Worm (Caenorhabditis elegans) whole organism, early embryonic: ENCODE results near the gene F42A9.11.

Experiments
- B0310.2 ChIP-seq: sonication (generic microtip); optimal IDR thresholded peaks from 2 replicates; lab custom pipeline; 2016; ENCODE audit warnings: mild to moderate bottlenecking, missing genetic modification characterization, missing compliant biosample characterization
- F13C5.2 ChIP-seq: sonication (generic microtip); optimal IDR thresholded peaks from 2 replicates; lab custom pipeline; 2017; ENCODE audit warnings: mild to moderate bottlenecking, missing genetic modification characterization, inconsistent platforms, missing compliant biosample characterization
- aly-1 ChIP-seq: sonication (generic microtip); optimal IDR thresholded peaks from 2 replicates; lab custom pipeline; 2016; ENCODE audit warnings: missing genetic modification characterization, missing compliant biosample characterization
- ama-1 ChIP-seq: fragments of 150-350 bp; optimal IDR thresholded peaks from 2 replicates; lab custom pipeline; 2014
- ceh-13 ChIP-seq: fragments of 200-800 bp; sonication (Bioruptor generic); optimal IDR thresholded peaks from 2 replicates; lab custom pipeline; 2018; ENCODE audit warnings: mild to moderate bottlenecking, missing genetic modification characterization, missing compliant biosample characterization
- ceh-36 ChIP-seq: sonication (generic microtip); optimal IDR thresholded peaks from 2 replicates; lab custom pipeline; 2016; ENCODE audit warnings: missing genetic modification characterization, inconsistent platforms, missing compliant biosample characterization
- ets-7 ChIP-seq: sonication (generic microtip); optimal IDR thresholded peaks from 2 replicates; lab custom pipeline; 2016; ENCODE audit warnings: missing genotype, missing genetic modification characterization, missing compliant biosample characterization
- flt-1 ChIP-seq: fragments of 200-800 bp; sonication (Bioruptor generic); IDR thresholded peaks from 2 replicates; pipeline ENCODE4 v1.3.6; 2022; ENCODE audit warnings: missing genetic modification characterization, missing compliant biosample characterization
- hmbx-1 ChIP-seq: sonication (generic microtip); optimal IDR thresholded peaks from 2 replicates; lab custom pipeline; 2016; ENCODE audit warnings: mild to moderate bottlenecking, missing genetic modification characterization, missing compliant biosample characterization
- hmg-4 ChIP-seq: fragments of 200-800 bp; sonication (Bioruptor generic); optimal IDR thresholded peaks from 2 replicates; lab custom pipeline; 2018; ENCODE audit warnings: mild to moderate bottlenecking, missing genetic modification characterization, missing compliant biosample characterization
- hnd-1 ChIP-seq: sonication (generic microtip); optimal IDR thresholded peaks from 2 replicates; lab custom pipeline; 2016; ENCODE audit warnings: missing genetic modification characterization, missing compliant biosample characterization
- pes-1 ChIP-seq: fragments of 200-800 bp; sonication (Bioruptor generic); IDR thresholded peaks from 2 replicates; pipeline ENCODE4 v1.3.6; 2022; ENCODE audit warnings: missing genetic modification reagents, missing genetic modification characterization, missing compliant biosample characterization
- scrt-1 ChIP-seq: fragments of 200-800 bp; sonication (Bioruptor generic); IDR thresholded peaks from 2 replicates; pipeline ENCODE4 v1.3.6; 2022; ENCODE audit warnings: missing genetic modification characterization, missing compliant biosample characterization
- sea-1 ChIP-seq: fragments of 200-800 bp; sonication (Bioruptor generic); conservative IDR thresholded peaks from 2 replicates; pipeline ENCODE4 v1.3.6; 2022; ENCODE audit warnings: missing genetic modification characterization, missing compliant biosample characterization
- tbx-11 ChIP-seq: fragments of 200-800 bp; sonication (Bioruptor generic); IDR thresholded peaks from 2 replicates; pipeline ENCODE4 v1.3.6; 2022; ENCODE audit warnings: missing genetic modification characterization, missing compliant biosample characterization
- tbx-37 ChIP-seq: fragments of 200-800 bp; sonication (Bioruptor generic); conservative IDR thresholded peaks from 2 replicates; pipeline ENCODE4 v1.3.6; 2022; ENCODE audit warnings: missing genetic modification reagents, missing genetic modification characterization, missing compliant biosample characterization
- tra-4 ChIP-seq: sonication (generic microtip); optimal IDR thresholded peaks from 2 replicates; lab custom pipeline; 2017; ENCODE audit warnings: missing genetic modification characterization, missing compliant biosample characterization

F42A9.11 gene

DNA sequence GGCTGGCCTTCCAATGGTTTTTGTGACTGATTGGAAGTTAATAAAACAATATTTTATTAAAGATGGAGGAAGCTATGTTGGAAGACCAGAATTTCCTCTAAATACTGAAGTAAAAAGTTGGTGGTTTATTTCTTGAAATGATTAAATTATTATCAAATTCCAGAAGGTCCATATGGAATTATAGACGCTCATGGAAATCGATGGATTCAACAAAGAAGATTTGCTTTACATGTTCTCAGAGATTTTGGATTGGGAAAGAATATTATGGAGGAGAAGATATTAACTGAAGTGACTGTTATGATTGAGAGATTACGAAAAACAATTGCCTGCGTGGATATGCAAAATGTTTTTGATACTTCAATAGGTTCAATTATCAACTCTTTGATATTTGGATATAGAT lies 12.1 kb upstream of the F42A9.11 start:
- TF ChIP-seq hmg-4 (no peak), ceh-13 (no peak), B0310.2 (no peak), hnd-1 (no peak), ama-1 (lab: Kevin White, UChicago) (no peak), tra-4 (no peak), pes-1 (GFP tag; lab: Robert Waterston, UW) (no peak), ets-7 (tag; lab: Kevin White, UChicago) (no peak), aly-1 (tag; lab: Kevin White, UChicago) (no peak), sea-1 (GFP tag; lab: Robert Waterston, UW) (no peak), tbx-37 (GFP tag; lab: Robert Waterston, UW) (no peak), ceh-36 (no peak), hmbx-1 (tag; lab: Kevin White, UChicago) (no peak)

DNA sequence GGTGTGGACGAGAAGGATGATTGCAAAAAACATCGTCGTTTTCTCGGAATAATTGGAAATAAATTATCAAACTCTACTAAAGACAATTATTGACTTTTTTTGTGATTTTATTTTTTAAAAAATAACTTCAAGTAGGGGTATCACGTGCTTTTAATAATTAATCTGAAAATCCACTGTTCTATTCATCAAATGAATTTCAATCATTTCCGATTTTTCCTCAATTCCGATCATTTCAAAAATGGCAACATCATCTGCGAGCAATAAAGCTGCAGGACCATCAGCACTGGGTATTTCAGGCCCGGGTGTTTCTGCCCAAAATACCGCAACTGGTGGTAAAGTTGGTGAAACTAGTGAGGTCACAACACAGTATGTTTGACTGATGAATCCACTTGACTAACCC lies 10.4 kb upstream of the F42A9.11 start, which contains the start of the genes F42A9.7 and F42A9.3:
Gene F42A9.7 (minus strand): TSS at position 101 of the 400 bp plus-strand sequence.
Gene F42A9.3 (plus strand): TSS at position 214 of the 400 bp plus-strand sequence.
- no peak for TF ChIP-seq aly-1 (tag; lab: Kevin White, UChicago)
- TF ChIP-seq tra-4, result no peak
- no peak for TF ChIP-seq ets-7 (tag; lab: Kevin White, UChicago)
- no peak for TF ChIP-seq pes-1 (GFP tag; lab: Robert Waterston, UW)
- TF ChIP-seq ceh-36, result no peak
- no peak for TF ChIP-seq tbx-37 (GFP tag; lab: Robert Waterston, UW)
- TF ChIP-seq ceh-13, result no peak
- no peak for TF ChIP-seq flt-1
- no peak for TF ChIP-seq B0310.2

DNA sequence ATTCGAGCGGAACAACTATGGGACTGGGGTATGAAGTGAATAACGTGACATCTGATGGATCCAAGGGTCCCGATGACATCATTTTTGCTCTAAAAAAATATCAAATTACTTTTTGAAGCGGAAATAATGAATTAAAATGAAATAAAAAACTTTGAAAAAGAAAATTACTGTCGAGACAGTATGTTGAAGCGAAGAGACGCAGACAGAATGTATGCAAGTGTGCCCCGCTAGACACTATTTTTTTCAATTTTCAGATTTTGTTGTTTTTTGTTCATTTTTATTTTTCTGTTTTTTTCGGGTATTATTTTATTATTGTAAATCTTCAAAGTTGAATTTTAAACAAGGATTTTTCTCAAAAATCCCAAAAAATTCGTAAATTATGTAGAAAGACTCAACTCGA lies 8.7 kb upstream of the F42A9.11 start, which contains the start of gene F42A9.8:
Gene F42A9.8 (minus strand): TSS at position 88 of the 400 bp plus-strand sequence.
- TF ChIP-seq scrt-1 (GFP tag; lab: Robert Waterston, UW) (no peak), B0310.2 (no peak), tbx-37 (GFP tag; lab: Robert Waterston, UW) (no peak), sea-1 (GFP tag; lab: Robert Waterston, UW) (no peak), flt-1 (no peak), ets-7 (tag; lab: Kevin White, UChicago) (no peak), hmg-4 (no peak), tbx-11 (GFP tag; lab: Robert Waterston, UW) (no peak), hnd-1 (no peak), ama-1 (lab: Kevin White, UChicago) (no peak), aly-1 (tag; lab: Kevin White, UChicago) (no peak), pes-1 (GFP tag; lab: Robert Waterston, UW) (no peak), ceh-36 (no peak), F13C5.2 (tag; lab: Kevin White, UChicago) (no peak), tra-4 (no peak)

DNA sequence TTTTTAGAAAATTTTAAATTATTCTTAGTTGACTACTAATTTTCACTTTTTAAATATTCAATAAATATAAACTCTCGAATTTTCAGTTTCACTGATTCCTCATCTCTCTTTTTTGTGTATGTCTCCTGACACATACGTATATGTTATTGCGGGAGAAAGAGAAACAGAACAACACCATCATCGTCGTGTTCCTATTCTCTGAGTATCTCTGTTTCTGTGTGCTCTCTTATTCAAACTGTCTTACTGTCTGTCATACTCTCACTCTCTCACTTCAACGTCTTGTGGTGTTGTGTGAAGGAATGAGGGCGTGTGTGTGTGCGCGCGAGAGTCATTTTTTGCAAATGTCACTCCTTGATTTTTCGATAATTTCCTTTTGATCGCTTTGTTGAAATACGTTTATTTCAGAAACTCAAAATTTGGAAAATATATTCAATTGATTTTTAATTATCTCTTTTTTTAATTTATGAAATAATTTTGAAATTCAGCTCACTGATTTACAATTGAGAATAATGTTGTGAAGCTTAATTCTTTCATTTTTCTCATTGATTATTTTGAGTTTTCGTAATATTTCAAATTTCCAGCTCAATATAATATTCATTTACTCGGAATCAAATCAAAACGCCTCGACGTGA lies 7.2 kb upstream of the F42A9.11 start, which contains the start of gene lin-49:
Gene lin-49 (plus strand): TSS at position 582 of the 632 bp plus-strand sequence.
- TF ChIP-seq tbx-11 (GFP tag; lab: Robert Waterston, UW), result no peak
- no peak for TF ChIP-seq ama-1 (lab: Kevin White, UChicago)
- TF ChIP-seq ceh-13, result no peak
- no peak for TF ChIP-seq sea-1 (GFP tag; lab: Robert Waterston, UW)
- no peak for TF ChIP-seq tra-4
- TF ChIP-seq flt-1, result no peak
- no peak for TF ChIP-seq aly-1 (tag; lab: Kevin White, UChicago)
- no peak for TF ChIP-seq ets-7 (tag; lab: Kevin White, UChicago)
- no peak for TF ChIP-seq hmbx-1 (tag; lab: Kevin White, UChicago)
- no peak for TF ChIP-seq pes-1 (GFP tag; lab: Robert Waterston, UW)

DNA sequence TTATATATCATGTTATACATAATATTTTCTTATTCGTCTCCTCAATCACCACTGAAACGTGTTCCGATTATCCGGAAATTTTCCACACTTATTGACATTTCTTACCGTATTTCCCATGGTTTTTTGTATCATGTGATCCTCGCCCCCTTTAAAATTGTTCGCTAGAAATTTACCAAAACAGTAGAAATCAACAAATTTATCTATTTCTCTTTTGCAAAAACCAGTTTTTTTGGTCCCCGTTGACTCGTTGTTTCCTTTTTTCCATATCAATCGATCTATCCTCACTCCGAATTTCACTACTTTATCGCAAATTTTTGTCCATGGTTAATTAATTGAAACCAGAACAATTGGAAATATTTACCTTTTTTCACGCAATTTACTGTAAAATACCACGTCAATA lies 1.7 kb upstream of the F42A9.11 start:
- no peak for TF ChIP-seq ceh-13
- TF ChIP-seq tbx-37 (GFP tag; lab: Robert Waterston, UW), result no peak
- no peak for TF ChIP-seq scrt-1 (GFP tag; lab: Robert Waterston, UW)

DNA sequence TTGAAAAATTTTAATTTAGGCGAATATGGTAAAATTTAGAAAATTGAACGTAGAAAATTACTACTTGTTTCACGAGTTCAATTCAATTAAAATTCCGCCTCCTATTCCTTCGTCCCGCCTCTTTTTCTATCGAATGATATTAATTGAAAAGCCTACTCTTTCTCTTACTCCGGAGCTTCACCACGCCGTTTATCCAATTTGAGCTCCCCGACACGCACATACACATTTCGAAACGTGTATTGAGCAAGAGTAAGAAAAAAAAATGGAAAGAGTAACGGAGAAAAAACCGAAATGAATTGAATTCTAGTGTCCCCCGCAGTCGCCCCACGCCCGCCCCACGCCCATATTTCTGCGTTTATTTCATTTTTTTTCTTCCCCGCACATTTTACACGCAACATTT lies 1.1 kb upstream of the F42A9.11 start:
- TF ChIP-seq ama-1 (lab: Kevin White, UChicago) (no peak), pes-1 (GFP tag; lab: Robert Waterston, UW) (no peak), ceh-13 (no peak), tbx-11 (GFP tag; lab: Robert Waterston, UW) (no peak), flt-1 (no peak), ets-7 (tag; lab: Kevin White, UChicago) (no peak), aly-1 (tag; lab: Kevin White, UChicago) (no peak)

DNA sequence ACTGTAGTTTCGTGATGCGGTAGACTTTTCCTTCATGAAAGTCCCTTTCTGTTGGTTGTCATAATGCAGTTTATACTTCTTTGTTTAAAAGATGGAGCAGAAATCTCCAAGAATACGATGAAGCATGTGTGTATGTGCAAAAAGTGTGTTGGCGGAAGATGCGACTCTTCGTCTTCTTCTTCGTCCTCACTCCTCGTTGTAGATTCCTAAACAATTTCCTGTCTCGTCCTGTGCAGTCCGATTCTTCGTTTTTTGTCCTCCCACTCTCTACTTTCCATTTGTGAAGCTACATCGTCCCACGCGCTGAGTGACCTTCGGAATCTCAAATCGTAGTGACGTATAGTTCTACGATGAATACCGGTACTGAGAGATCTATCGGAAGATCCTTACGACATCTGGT lies 825 bp downstream of the F42A9.11 start:
- TF ChIP-seq scrt-1 (GFP tag; lab: Robert Waterston, UW) (no peak), ama-1 (lab: Kevin White, UChicago) (no peak), tra-4 (no peak), ceh-13 (no peak), hmbx-1 (tag; lab: Kevin White, UChicago) (no peak), aly-1 (tag; lab: Kevin White, UChicago) (no peak), sea-1 (GFP tag; lab: Robert Waterston, UW) (no peak), flt-1 (no peak), ceh-36 (no peak), B0310.2 (no peak), tbx-11 (GFP tag; lab: Robert Waterston, UW) (no peak), tbx-37 (GFP tag; lab: Robert Waterston, UW) (no peak), hnd-1 (no peak), ets-7 (tag; lab: Kevin White, UChicago) (no peak), F13C5.2 (tag; lab: Kevin White, UChicago) (no peak), pes-1 (GFP tag; lab: Robert Waterston, UW) (no peak), hmg-4 (no peak)

DNA sequence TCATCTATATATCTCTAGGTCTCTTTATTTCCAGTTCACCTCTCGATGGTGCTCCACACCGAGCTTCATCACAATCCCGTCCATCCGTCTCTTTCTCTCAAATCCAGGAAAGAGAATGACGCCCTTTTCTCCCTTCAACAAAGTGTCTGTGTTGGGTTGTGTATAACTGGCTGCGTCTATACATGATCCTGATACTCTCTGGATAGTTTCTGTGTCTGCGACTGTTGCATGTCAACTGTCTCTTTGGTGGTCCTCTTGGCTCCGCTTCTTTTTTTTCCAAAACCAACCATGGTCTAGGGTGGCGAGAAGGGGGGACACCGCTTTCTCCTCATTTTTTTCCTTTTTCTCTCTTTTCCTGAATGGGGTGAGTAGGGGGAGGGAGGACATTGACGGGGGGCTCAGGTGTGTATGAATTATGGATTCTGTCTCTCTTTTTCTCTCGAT lies 2.2 kb downstream of the F42A9.11 start:
- 0 out of 2 replicates have a peak, but pooled peaks have one; percentile 43 for TF ChIP-seq tbx-11 (GFP tag; lab: Robert Waterston, UW)
- no peak for TF ChIP-seq hnd-1
- TF ChIP-seq ets-7 (tag; lab: Kevin White, UChicago), result no peak
